Worm (Caenorhabditis elegans) whole organism, young adult: ENCODE results near the gene zen-4.

Experiments
- K12H6.12 ChIP-seq: fragments of 200-800 bp; sonication (Bioruptor generic); optimal IDR thresholded peaks from 2 replicates; lab custom pipeline; 2018; ENCODE audit warnings: mild to moderate bottlenecking, missing genetic modification characterization, missing compliant biosample characterization
- ama-1 ChIP-seq, 3 experiments: fragments of 150-350 bp in 1 of 3; sonication (generic microtip) in 2 of 3; optimal IDR thresholded peaks; 2 replicates each; lab custom pipeline; 2014 to 2018; ENCODE audit warnings: missing biosample characterization in 2 of 3, missing genetic modification characterization in 2 of 3, missing genetic modification reagents in 2 of 3
- attf-3 ChIP-seq: fragments of 200-800 bp; sonication (Bioruptor generic); conservative IDR thresholded peaks from 2 replicates; pipeline ENCODE4 v1.3.6; 2022; ENCODE audit warnings: missing genetic modification reagents, missing genetic modification characterization, missing compliant biosample characterization
- ccch-3 ChIP-seq: fragments of 200-800 bp; sonication (Bioruptor generic); optimal IDR thresholded peaks from 2 replicates; lab custom pipeline; 2018; ENCODE audit warnings: mild to moderate bottlenecking, missing genetic modification characterization, missing compliant biosample characterization
- hlh-12 ChIP-seq: sonication (generic microtip); optimal IDR thresholded peaks from 2 replicates; lab custom pipeline; 2016; ENCODE audit warnings: missing genetic modification characterization, missing compliant biosample characterization
- hmg-1.2 ChIP-seq: fragments of 200-800 bp; sonication (Bioruptor generic); IDR thresholded peaks from 2 replicates; pipeline ENCODE4 v1.3.6; 2022; ENCODE audit warnings: missing genetic modification reagents, missing genetic modification characterization, missing compliant biosample characterization
- hrde-1 ChIP-seq: sonication (generic microtip); optimal IDR thresholded peaks from 2 replicates; lab custom pipeline; 2016; ENCODE audit warnings: missing genetic modification characterization, mild to moderate bottlenecking, missing compliant biosample characterization, moderate library complexity, missing genotype, missing genetic modification reagents, borderline replicate concordance
- lin-35 ChIP-seq, 3 experiments: fragments of 150-350 bp in 2 of 3; sonication (generic microtip) in 1 of 3; optimal IDR thresholded peaks; 2 replicates each; lab custom pipeline; 2014 to 2018; ENCODE audit warnings: missing biosample characterization in 3 of 3, missing genetic modification characterization in 3 of 3, missing genetic modification reagents in 3 of 3
- madf-6 ChIP-seq: fragments of 200-800 bp; sonication (Bioruptor generic); IDR thresholded peaks from 2 replicates; pipeline ENCODE4 v1.3.6; 2022; ENCODE audit warnings: missing genetic modification reagents, missing genetic modification characterization, missing compliant biosample characterization
- nfya-1 ChIP-seq: sonication (generic microtip); optimal IDR thresholded peaks from 2 replicates; lab custom pipeline; 2017; ENCODE audit warnings: antibody characterized with exemption, missing compliant biosample characterization, missing genetic modification characterization, borderline replicate concordance; ENCODE audit not compliant: insufficient read depth
- nhr-179 ChIP-seq: sonication (generic microtip); optimal IDR thresholded peaks from 2 replicates; lab custom pipeline; 2016; ENCODE audit warnings: mild to moderate bottlenecking, missing genetic modification characterization, missing compliant biosample characterization
- rpc-1 ChIP-seq, 2 experiments: fragments of 150-350 bp in 1 of 2; sonication (generic microtip) in 1 of 2; optimal IDR thresholded peaks; 2 replicates each; lab custom pipeline; 2014 to 2018; ENCODE audit warnings: missing biosample characterization in 1 of 2, missing genetic modification characterization in 1 of 2, missing genetic modification reagents in 1 of 2, missing genotype in 1 of 2
- ztf-25 ChIP-seq: fragments of 200-800 bp; sonication (Bioruptor generic); IDR thresholded peaks from 2 replicates; pipeline ENCODE4 v1.3.6; 2022; ENCODE audit warnings: missing genetic modification reagents, missing genetic modification characterization, missing compliant biosample characterization

DNA sequence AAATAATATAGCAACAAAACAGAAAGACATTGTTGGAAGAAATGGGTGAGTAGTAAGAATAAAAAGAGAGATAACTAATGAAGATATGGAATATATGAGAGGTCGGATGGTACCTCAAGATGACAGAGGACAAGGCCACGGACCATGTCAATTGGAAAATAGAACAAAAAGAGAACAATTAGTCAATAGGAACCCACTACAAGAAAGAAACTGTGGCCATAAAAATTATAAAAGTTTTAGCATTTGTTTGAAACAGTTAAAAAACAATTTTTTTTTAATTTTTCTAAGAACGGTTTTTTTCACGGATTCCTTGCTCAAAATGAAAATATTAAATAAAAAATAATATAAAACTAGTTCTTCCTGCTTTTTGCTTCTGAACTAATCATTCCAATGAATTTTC, 41.9 kb upstream of the zen-4 start, which contains the start of gene cpg-20:
- no peak for TF ChIP-seq hmg-1.2 (GFP tag; lab: Robert Waterston, UW)
- no peak for TF ChIP-seq ccch-3 (GFP tag; lab: Kevin White, UChicago)
- TF ChIP-seq madf-6 = no peak
- no peak for TF ChIP-seq attf-3
- TF ChIP-seq ztf-25 (GFP tag; lab: Robert Waterston, UW) = no peak
- TF ChIP-seq hrde-1 (tag; lab: Kevin White, UChicago) = no peak
- no peak for TF ChIP-seq ama-1 (optimal IDR thresholded peaks at IDR 0.05; lab: Kevin White, UChicago)
- no peak for TF ChIP-seq ama-1 (GFP tag; optimal IDR thresholded peaks at IDR 0.05; lab: Kevin White, UChicago)
- TF ChIP-seq K12H6.12 = no peak
- no peak for TF ChIP-seq hlh-12
- no peak for TF ChIP-seq nfya-1 (tag; lab: Kevin White, UChicago)
- no peak for TF ChIP-seq rpc-1 (optimal IDR thresholded peaks at IDR 0.05; lab: Kevin White, UChicago)
- no peak for TF ChIP-seq rpc-1 (tag; optimal IDR thresholded peaks at IDR 0.05; lab: Kevin White, UChicago)
- no peak for TF ChIP-seq lin-35 (GFP tag; optimal IDR thresholded peaks at IDR 0.05; lab: Kevin White, UChicago)
- no peak for TF ChIP-seq nhr-179 (tag; lab: Kevin White, UChicago)
